Worm (Caenorhabditis elegans) whole organism, L3 larva: Measurements from ENCODE around the gene F10A3.4.

Experiments
- ama-1 ChIP-seq: fragments of 150-350 bp; optimal IDR thresholded peaks from 2 replicates; lab custom pipeline; 2018
- elt-3 ChIP-seq, 3 experiments: fragments of 150-350 bp in 1 of 3; sonication (generic microtip) in 2 of 3; optimal IDR thresholded peaks; 2 replicates in 2 of 3; 4 replicates in 1 of 3; lab custom pipeline; 2014 to 2017; ENCODE audit warnings: missing biosample characterization in 3 of 3, missing genetic modification characterization in 3 of 3
- unc-62 ChIP-seq: fragments of 150-350 bp; sonication (generic microtip); optimal IDR thresholded peaks from 4 replicates; lab custom pipeline; 2014; ENCODE audit warnings: missing biosample characterization, missing genetic modification reagents, missing genetic modification characterization
- zag-1 ChIP-seq: fragments of 150-350 bp; optimal IDR thresholded peaks from 2 replicates; lab custom pipeline; 2014; ENCODE audit warnings: missing biosample characterization, missing genetic modification characterization

- TF ChIP-seq elt-3 (tag; optimal IDR thresholded peaks at IDR 0.05; lab: Kevin White, UChicago): no peak
- TF ChIP-seq unc-62 (GFP tag; lab: Kevin White, UChicago): no peak
- no peak for TF ChIP-seq zag-1 (tag; lab: Kevin White, UChicago)
- no peak for TF ChIP-seq ama-1 (lab: Kevin White, UChicago)
Measured at ce11 chrV:16121451-16121850, 27.5 kb upstream of the F10A3.4 start.
